Fruit fly (Drosophila melanogaster) whole organism, wandering third instar larva: Measurements from ENCODE around the gene CG13251.

Experiments used
- Dif ChIP-seq: fragments of 200-275, 200-300 bp; sonication (Bioruptor generic); optimal IDR thresholded peaks from 2 replicates; lab custom pipeline; 2018; ENCODE audit warnings: missing biosample characterization, missing genetic modification characterization; ENCODE audit not compliant: partially characterized antibody
- Jra ChIP-seq: sonication (Bioruptor generic); optimal IDR thresholded peaks from 2 replicates; lab custom pipeline; 2016; ENCODE audit warnings: missing biosample characterization, missing genetic modification characterization
- Mio ChIP-seq: sonication (Bioruptor generic); optimal IDR thresholded peaks from 2 replicates; lab custom pipeline; 2016; ENCODE audit warnings: missing biosample characterization, missing genetic modification characterization
- OdsH ChIP-seq: fragments of 200-800 bp; sonication (Bioruptor generic); optimal IDR thresholded peaks from 2 replicates; lab custom pipeline; 2016; ENCODE audit warnings: missing biosample characterization, mild to moderate bottlenecking, missing genetic modification characterization
- dmrt93B ChIP-seq: fragments of 200-800 bp; sonication (Bioruptor generic); optimal IDR thresholded peaks from 2 replicates; lab custom pipeline; 2018; ENCODE audit warnings: missing biosample characterization, mild to moderate bottlenecking, missing genetic modification characterization
- dsf ChIP-seq: sonication (Bioruptor generic); optimal IDR thresholded peaks from 2 replicates; lab custom pipeline; 2016; ENCODE audit warnings: missing biosample characterization, missing genetic modification characterization, borderline replicate concordance
- foxo ChIP-seq, 2 experiments: fragments of 200-800 bp; sonication (Bioruptor generic); optimal IDR thresholded peaks; 2 replicates in 1 of 2; 3 replicates in 1 of 2; lab custom pipeline; 2016 to 2017; ENCODE audit warnings: missing biosample characterization in 2 of 2, missing genetic modification characterization in 2 of 2
- fru ChIP-seq: fragments of 200-800 bp; sonication (Bioruptor generic); optimal IDR thresholded peaks from 3 replicates; lab custom pipeline; 2016; ENCODE audit warnings: missing biosample characterization, mild to moderate bottlenecking, missing genetic modification characterization
- h ChIP-seq: fragments of 200-800 bp; sonication (Bioruptor generic); optimal IDR thresholded peaks from 3 replicates; lab custom pipeline; 2016; ENCODE audit warnings: missing biosample characterization, mild to moderate bottlenecking, missing genetic modification characterization
- psq ChIP-seq: fragments of 200-800 bp; sonication (Bioruptor generic); optimal IDR thresholded peaks from 3 replicates; lab custom pipeline; 2017; ENCODE audit warnings: missing biosample characterization, mild to moderate bottlenecking, missing genetic modification characterization, moderate library complexity
- rgr ChIP-seq: fragments of 200-800 bp; sonication (Bioruptor generic); optimal IDR thresholded peaks from 3 replicates; lab custom pipeline; 2016; ENCODE audit warnings: missing biosample characterization, mild to moderate bottlenecking, missing genetic modification characterization

dm6 chr3L:20648957-20649356 is 12.0 kb downstream of the CG13251 start:
- TF ChIP-seq rgr (GFP tag; lab: Kevin White, UChicago) (peak; percentile 82), fru (GFP tag; lab: Kevin White, UChicago) (peak; percentile 85), psq (GFP tag; lab: Kevin White, UChicago) (peak; percentile 72), OdsH (GFP tag; lab: Kevin White, UChicago) (peak; percentile 80), Dif (GFP tag; lab: Kevin White, UChicago) (no peak), dmrt93B (peak; percentile 65), Jra (GFP tag; lab: Kevin White, UChicago) (peak; percentile 65), h (GFP tag; lab: Kevin White, UChicago) (peak; percentile 86), dsf (GFP tag; lab: Kevin White, UChicago) (no peak), foxo (GFP tag; optimal IDR thresholded peaks at IDR 0.05; lab: Kevin White, UChicago) (peak in 1 of 2 experiments; percentile 85), Mio (GFP tag; lab: Kevin White, UChicago) (no peak)
